Worm (Caenorhabditis elegans) whole organism, L3 larva: Measurements from ENCODE around the gene srj-53.

Experiments
- ceh-16 ChIP-seq: sonication (generic microtip); optimal IDR thresholded peaks from 2 replicates; lab custom pipeline; 2017; ENCODE audit warnings: missing biosample characterization, missing genetic modification characterization
- ceh-28 ChIP-seq: fragments of 150-350 bp; optimal IDR thresholded peaks from 2 replicates; lab custom pipeline; 2014; ENCODE audit warnings: missing biosample characterization, missing genetic modification reagents, missing genetic modification characterization
- egl-27 ChIP-seq: sonication (generic microtip); optimal IDR thresholded peaks from 4 replicates; lab custom pipeline; 2017; ENCODE audit warnings: missing biosample characterization, missing genetic modification reagents, missing genetic modification characterization
- elt-2 ChIP-seq: sonication (generic microtip); optimal IDR thresholded peaks from 2 replicates; lab custom pipeline; 2016; ENCODE audit warnings: missing genetic modification reagents, mild to moderate bottlenecking, missing genetic modification characterization, missing compliant biosample characterization
- nhr-11 ChIP-seq: fragments of 150-350 bp; optimal IDR thresholded peaks from 2 replicates; lab custom pipeline; 2014; ENCODE audit warnings: missing biosample characterization, missing genetic modification characterization
- nhr-237 ChIP-seq: fragments of 150-350 bp; optimal IDR thresholded peaks from 2 replicates; lab custom pipeline; 2014; ENCODE audit warnings: missing biosample characterization, missing genetic modification characterization
- nhr-28 ChIP-seq: fragments of 150-350 bp; optimal IDR thresholded peaks from 2 replicates; lab custom pipeline; 2014; ENCODE audit warnings: missing biosample characterization, missing genetic modification characterization
- pha-4 ChIP-seq: fragments of 150-350 bp; optimal IDR thresholded peaks from 2 replicates; lab custom pipeline; 2014; ENCODE audit warnings: missing biosample characterization, missing genetic modification reagents, missing genetic modification characterization
- pqm-1 ChIP-seq: fragments of 150-350 bp; optimal IDR thresholded peaks from 2 replicates; lab custom pipeline; 2017; ENCODE audit warnings: missing biosample characterization, missing genetic modification characterization, inconsistent platforms
- sea-2 ChIP-seq: fragments of 150-350 bp; sonication (generic microtip); optimal IDR thresholded peaks from 4 replicates; lab custom pipeline; 2014; ENCODE audit warnings: missing biosample characterization, missing genetic modification reagents, missing genetic modification characterization
- snpc-4 ChIP-seq: fragments of 150-350 bp; optimal IDR thresholded peaks from 2 replicates; lab custom pipeline; 2014; ENCODE audit warnings: missing biosample characterization, missing genetic modification characterization
- unc-62 ChIP-seq: fragments of 150-350 bp; sonication (generic microtip); optimal IDR thresholded peaks from 4 replicates; lab custom pipeline; 2014; ENCODE audit warnings: missing biosample characterization, missing genetic modification reagents, missing genetic modification characterization
- zag-1 ChIP-seq: fragments of 150-350 bp; optimal IDR thresholded peaks from 2 replicates; lab custom pipeline; 2014; ENCODE audit warnings: missing biosample characterization, missing genetic modification characterization

DNA sequence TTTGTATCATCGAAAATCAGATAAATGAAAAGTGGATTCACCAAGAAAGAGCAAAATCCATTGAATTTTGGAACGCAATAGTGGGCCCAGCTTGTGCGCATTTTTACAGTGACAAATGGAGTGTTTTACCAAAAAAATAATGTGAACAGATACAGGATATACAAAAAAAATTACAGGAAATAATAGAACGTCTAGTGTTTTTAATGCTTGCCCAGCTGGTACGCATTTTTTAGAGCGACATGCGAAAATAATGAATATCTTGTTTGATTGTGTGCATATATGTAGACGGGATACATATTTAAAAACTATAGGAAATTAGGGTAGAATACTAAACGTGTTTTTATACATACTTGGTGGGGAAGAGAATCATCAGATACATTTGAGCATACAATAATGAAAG lies 41.6 kb upstream of the srj-53 start, which contains the start of gene srj-25:
- TF ChIP-seq nhr-28 (no peak), zag-1 (no peak), pha-4 (tag; lab: Kevin White, UChicago) (no peak), unc-62 (GFP tag; lab: Kevin White, UChicago) (no peak), ceh-16 (tag; lab: Kevin White, UChicago) (no peak), nhr-237 (tag; lab: Kevin White, UChicago) (no peak), nhr-11 (tag; lab: Kevin White, UChicago) (no peak), elt-2 (no peak), egl-27 (tag; lab: Kevin White, UChicago) (no peak), snpc-4 (tag; lab: Kevin White, UChicago) (no peak), ceh-28 (tag; lab: Kevin White, UChicago) (no peak), pqm-1 (no peak), sea-2 (GFP tag; lab: Kevin White, UChicago) (no peak)
